Worm (Caenorhabditis elegans): ENCODE results near the gene Y22D7AR.2.

Gene Y22D7AR.2

ce11 chrIII:1682262-1682661 is 23.5 kb upstream of the Y22D7AR.2 start:
- TF ChIP-seq unc-62 (GFP tag; optimal IDR thresholded peaks at IDR 0.05) = no peak

ce11 chrIII:1687999-1688398 is 17.7 kb upstream of the Y22D7AR.2 start, which contains the start of gene Y22D7AR.7:
Gene Y22D7AR.7, minus strand, starts transcription at chrIII:1688099.
- no peak for TF ChIP-seq unc-62 (GFP tag; optimal IDR thresholded peaks at IDR 0.05)

ce11 chrIII:1689927-1690326 is 15.8 kb upstream of the Y22D7AR.2 start, which contains the start of gene Y22D7AR.14:
Gene Y22D7AR.14, minus strand, starts transcription at chrIII:1690027.
- TF ChIP-seq unc-62 (GFP tag; optimal IDR thresholded peaks at IDR 0.05) = no peak

ce11 chrIII:1695006-1695405 is 10.7 kb upstream of the Y22D7AR.2 start, which contains the start of gene srd-64:
Gene srd-64, minus strand, starts transcription at chrIII:1695106.
- no peak for TF ChIP-seq unc-62 (GFP tag; optimal IDR thresholded peaks at IDR 0.05)

- no peak for TF ChIP-seq unc-62 (GFP tag; optimal IDR thresholded peaks at IDR 0.05)
These were observed 6.9 kb upstream of the Y22D7AR.2 start, which contains the start of gene fbxa-74 for ce11 chrIII:1698842-1699241. Gene fbxa-74, minus strand, starts transcription at chrIII:1698986.

- no peak for TF ChIP-seq unc-62 (GFP tag; optimal IDR thresholded peaks at IDR 0.05)
These were observed 3.4 kb upstream of the Y22D7AR.2 start, which contains the start of gene spex-3 for ce11 chrIII:1702337-1702736. Gene spex-3, minus strand, starts transcription at chrIII:1702437.

ce11 chrIII:1704020-1704419 is 1.7 kb upstream of the Y22D7AR.2 start:
- TF ChIP-seq unc-62 (GFP tag; optimal IDR thresholded peaks at IDR 0.05) = no peak

ce11 chrIII:1705331-1705730 is 415 bp upstream of the Y22D7AR.2 start:
- no peak for TF ChIP-seq unc-62 (GFP tag; optimal IDR thresholded peaks at IDR 0.05)

ce11 chrIII:1713991-1714611 is 8.4 kb downstream of the Y22D7AR.2 start:
- TF ChIP-seq unc-62 (GFP tag; optimal IDR thresholded peaks at IDR 0.05) = no peak

ce11 chrIII:1717772-1718171 is 12.0 kb downstream of the Y22D7AR.2 start:
- TF ChIP-seq unc-62 (GFP tag; optimal IDR thresholded peaks at IDR 0.05) = no peak

- no peak for TF ChIP-seq unc-62 (GFP tag; optimal IDR thresholded peaks at IDR 0.05)
These were observed 13.1 kb downstream of the Y22D7AR.2 start for ce11 chrIII:1718800-1719199.

- no peak for TF ChIP-seq unc-62 (GFP tag; optimal IDR thresholded peaks at IDR 0.05)
These were observed 26.1 kb downstream of the Y22D7AR.2 start for ce11 chrIII:1731850-1732249.

- no peak for TF ChIP-seq unc-62 (GFP tag; optimal IDR thresholded peaks at IDR 0.05)
These were observed 27.3 kb downstream of the Y22D7AR.2 start, which contains the start of gene ser-4 for ce11 chrIII:1733001-1733400. Gene ser-4, minus strand, starts transcription at chrIII:1733101.

ce11 chrIII:1733412-1733811 is 27.7 kb downstream of the Y22D7AR.2 start:
- TF ChIP-seq unc-62 (GFP tag; optimal IDR thresholded peaks at IDR 0.05) = no peak

- TF ChIP-seq unc-62 (GFP tag; optimal IDR thresholded peaks at IDR 0.05) = no peak
These were observed 37.3 kb downstream of the Y22D7AR.2 start for ce11 chrIII:1743081-1743480.

ce11 chrIII:1743488-1744020 is 37.8 kb downstream of the Y22D7AR.2 start:
- TF ChIP-seq unc-62 (GFP tag; optimal IDR thresholded peaks at IDR 0.05) = no peak

ce11 chrIII:1744486-1744885 is 38.7 kb downstream of the Y22D7AR.2 start:
- no peak for TF ChIP-seq unc-62 (GFP tag; optimal IDR thresholded peaks at IDR 0.05)
